Worm (Caenorhabditis elegans): ENCODE measurements around the gene gfat-1.

DNA sequence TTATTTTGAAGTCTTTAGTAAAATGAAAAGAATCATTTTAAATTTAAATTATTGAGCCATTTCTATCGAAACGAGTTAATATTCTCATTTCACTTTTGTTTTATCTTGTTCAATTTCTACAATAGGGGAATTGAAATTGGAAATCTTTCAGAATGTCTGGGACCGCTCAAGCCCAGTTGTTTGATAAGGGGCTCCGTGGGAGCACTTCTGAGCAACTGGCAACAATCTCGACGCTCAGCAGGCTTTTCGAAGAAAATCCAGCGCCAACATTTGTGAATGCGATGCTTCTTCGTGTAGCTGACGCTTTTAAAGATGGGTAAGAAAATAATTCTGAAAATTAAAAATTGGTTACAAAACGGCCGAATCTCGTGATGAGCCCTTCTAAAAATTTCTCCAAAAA, 12.5 kb downstream of the gfat-1 start, which contains the start of gene ints-7:
- no peak for TF ChIP-seq lim-6 (tag; optimal IDR thresholded peaks at IDR 0.05)
- TF ChIP-seq ref-2 (tag; optimal IDR thresholded peaks at IDR 0.05) = no peak
- TF ChIP-seq sox-4 (tag; optimal IDR thresholded peaks at IDR 0.05) = no peak
